Fruit fly (Drosophila melanogaster): ENCODE results near the gene DNAlig3.

Gene DNAlig3

dm6 chr3R:12350497-12350896 is 51.1 kb downstream of the DNAlig3 start, which contains the start of gene CG10038 (continued):
- TF ChIP-seq croc (GFP tag; conservative IDR thresholded peaks at IDR 0.05) (no peak), lmd (GFP tag; IDR thresholded peaks at IDR 0.05) (no peak), jumu (GFP tag; optimal IDR thresholded peaks at IDR 0.05) (no peak), D19A (tag; optimal IDR thresholded peaks at IDR 0.05) (peak; percentile 45), seq (GFP tag; IDR thresholded peaks at IDR 0.05) (no peak), CG6654 (GFP tag; optimal IDR thresholded peaks at IDR 0.05) (no peak), pzg (GFP tag; optimal IDR thresholded peaks at IDR 0.05) (peak; percentile 81), unc-4 (GFP tag; IDR thresholded peaks at IDR 0.05; ENCODE audit: partially characterized antibody) (peak; percentile 94), row (GFP tag; IDR thresholded peaks at IDR 0.05) (peak; percentile 86), C15 (GFP tag; IDR thresholded peaks at IDR 0.05) (no peak), CG9876 (GFP tag; optimal IDR thresholded peaks at IDR 0.05) (peak; percentile 14), CG14050 (GFP tag; IDR thresholded peaks at IDR 0.05) (no peak), HLH4C (GFP tag; IDR thresholded peaks at IDR 0.05; ENCODE audit: partially characterized antibody) (peak; percentile 91), az2 (GFP tag; optimal IDR thresholded peaks at IDR 0.05) (peak; percentile 41), vnd (GFP tag; IDR thresholded peaks at IDR 0.05; ENCODE audit: partially characterized antibody) (peak; percentile 92), Nf-YB (GFP tag; optimal IDR thresholded peaks at IDR 0.05) (peak; percentile 2), ERR (GFP tag; optimal IDR thresholded peaks at IDR 0.05) (no peak), wek (GFP tag; optimal IDR thresholded peaks at IDR 0.05) (peak; percentile 31), cas (GFP tag; IDR thresholded peaks at IDR 0.05) (no peak), zfh2 (GFP tag; optimal IDR thresholded peaks at IDR 0.05) (peak; percentile 37), NK7.1 (GFP tag; optimal IDR thresholded peaks at IDR 0.05) (no peak), ara (GFP tag; IDR thresholded peaks at IDR 0.05) (0 out of 2 replicates have a peak, but pooled peaks have one; percentile 28), Taf1 (GFP tag; IDR thresholded peaks at IDR 0.05) (no peak), chinmo (GFP tag; IDR thresholded peaks at IDR 0.05; ENCODE audit: partially characterized antibody) (peak; percentile 92), repo (GFP tag; optimal IDR thresholded peaks at IDR 0.05) (no peak), CG5180 (GFP tag; optimal IDR thresholded peaks at IDR 0.05) (no peak), CG1024 (GFP tag; IDR thresholded peaks at IDR 0.05) (no peak), lilli (GFP tag; optimal IDR thresholded peaks at IDR 0.05) (peak; percentile 59), CG6813 (GFP tag; optimal IDR thresholded peaks at IDR 0.05) (no peak), Six4 (GFP tag; optimal IDR thresholded peaks at IDR 0.05) (no peak), pho (GFP tag; optimal IDR thresholded peaks at IDR 0.05) (peak; percentile 31), CG6689 (GFP tag; IDR thresholded peaks at IDR 0.05) (no peak), slbo (GFP tag; IDR thresholded peaks at IDR 0.05) (peak; percentile 67; the same call in 1 of the 2 replicates), gro (GFP tag; optimal IDR thresholded peaks at IDR 0.05) (no peak), Hsf (GFP tag; optimal IDR thresholded peaks at IDR 0.05) (peak; percentile 44), CG2875 (GFP tag; optimal IDR thresholded peaks at IDR 0.05) (peak; percentile 20), HLH54F (GFP tag; optimal IDR thresholded peaks at IDR 0.05) (no peak), Hand (GFP tag; optimal IDR thresholded peaks at IDR 0.05) (no peak), sna (GFP tag; IDR thresholded peaks at IDR 0.05; ENCODE audit: partially characterized antibody) (peak; percentile 89), CG11398 (GFP tag; optimal IDR thresholded peaks at IDR 0.05) (no peak), CG2678 (tag; optimal IDR thresholded peaks at IDR 0.05) (no peak), zen (tag; optimal IDR thresholded peaks at IDR 0.05) (no peak), Fer1 (GFP tag; optimal IDR thresholded peaks at IDR 0.05) (peak; percentile 41), CG12744 (GFP tag; optimal IDR thresholded peaks at IDR 0.05) (no peak), CG10431 (GFP tag; optimal IDR thresholded peaks at IDR 0.05) (no peak), gce (GFP tag; IDR thresholded peaks at IDR 0.05) (no peak), grn (GFP tag; optimal IDR thresholded peaks at IDR 0.05) (no peak), grau (tag; optimal IDR thresholded peaks at IDR 0.05) (peak; percentile 54), CG32532 (GFP tag; IDR thresholded peaks at IDR 0.05) (peak; percentile 66), knrl (GFP tag; IDR thresholded peaks at IDR 0.05; ENCODE audit: partially characterized antibody) (peak; percentile 96), CG1603 (tag; optimal IDR thresholded peaks at IDR 0.05) (peak; percentile 69), CG32772 (GFP tag; IDR thresholded peaks at IDR 0.05) (no peak)

Measured in whole organism, embryonic.